Fruit fly (Drosophila melanogaster) whole organism, embryonic: Measurements from ENCODE around the gene CG14221.
A peak's percentile ranks its signal among the peaks of the same experiment; 100 is the strongest.

ENCODE experiments used
- Ada2b ChIP-seq: fragments of 200-800 bp; sonication (Bioruptor generic); IDR thresholded peaks from 2 replicates; pipeline ENCODE4 v1.3.6; 2022; ENCODE audit warnings: missing biosample characterization, missing genetic modification characterization
- Bdp1 ChIP-seq: fragments of 200-800 bp; sonication (Bioruptor generic); optimal IDR thresholded peaks from 3 replicates; lab custom pipeline; 2016; ENCODE audit warnings: missing biosample characterization, missing genetic modification characterization
- Bgb ChIP-seq: fragments of 200-800 bp; sonication (Bioruptor generic); IDR thresholded peaks from 2 replicates; pipeline ENCODE4 v1.3.6; 2022; ENCODE audit warnings: missing biosample characterization, missing genetic modification characterization; ENCODE audit not compliant: partially characterized antibody
- BtbVII ChIP-seq: fragments of 200-800 bp; sonication (Bioruptor generic); optimal IDR thresholded peaks from 3 replicates; lab custom pipeline; 2017; ENCODE audit warnings: missing biosample characterization, mild to moderate bottlenecking, missing genetic modification characterization
- CG11504 ChIP-seq: fragments of 200-800 bp; sonication (Bioruptor generic); optimal IDR thresholded peaks from 3 replicates; lab custom pipeline; 2019; ENCODE audit warnings: missing biosample characterization, mild to moderate bottlenecking, missing genetic modification characterization, moderate library complexity
- CG12391 ChIP-seq: fragments of 200-800 bp; sonication (Bioruptor generic); optimal IDR thresholded peaks from 3 replicates; lab custom pipeline; 2018; ENCODE audit warnings: missing biosample characterization, mild to moderate bottlenecking, missing genetic modification characterization, moderate library complexity
- CG12659 ChIP-seq: fragments of 200-800 bp; sonication (Bioruptor generic); optimal IDR thresholded peaks from 3 replicates; lab custom pipeline; 2017; ENCODE audit warnings: mild to moderate bottlenecking, missing biosample characterization, missing genetic modification reagents, missing genetic modification characterization
- CG12942 ChIP-seq: fragments of 200-800 bp; sonication (Bioruptor generic); optimal IDR thresholded peaks from 3 replicates; lab custom pipeline; 2016; ENCODE audit warnings: missing biosample characterization, missing genetic modification characterization
- CG14441 ChIP-seq: fragments of 200-800 bp; sonication (Bioruptor generic); IDR thresholded peaks from 2 replicates; pipeline ENCODE4 v1.3.6; 2022; ENCODE audit warnings: missing biosample characterization, missing genetic modification characterization
- CG16779 ChIP-seq: fragments of 200-800 bp; sonication (Bioruptor generic); IDR thresholded peaks from 2 replicates; pipeline ENCODE4 v1.3.6; 2022; ENCODE audit warnings: missing biosample characterization, missing genetic modification characterization
- CG17568 ChIP-seq: fragments of 200-800 bp; sonication (Bioruptor generic); optimal IDR thresholded peaks from 2 replicates; lab custom pipeline; 2018; ENCODE audit warnings: missing biosample characterization, mild to moderate bottlenecking, missing genetic modification characterization, moderate library complexity
- CG3163 ChIP-seq: fragments of 200-800 bp; sonication (Bioruptor generic); optimal IDR thresholded peaks from 3 replicates; lab custom pipeline; 2016; ENCODE audit warnings: missing biosample characterization, missing genetic modification characterization
- CG4328 ChIP-seq: fragments of 200-800 bp; sonication (Bioruptor generic); optimal IDR thresholded peaks from 3 replicates; lab custom pipeline; 2017; ENCODE audit warnings: missing biosample characterization, missing genetic modification reagents, missing genetic modification characterization
- CG4404 ChIP-seq: fragments of 200-800 bp; sonication (Bioruptor generic); IDR thresholded peaks from 2 replicates; pipeline ENCODE4 v1.3.6; 2022; ENCODE audit warnings: missing biosample characterization, missing genetic modification characterization
- CG6765 ChIP-seq: fragments of 200-800 bp; sonication (Bioruptor generic); optimal IDR thresholded peaks from 3 replicates; lab custom pipeline; 2017; ENCODE audit warnings: missing biosample characterization, mild to moderate bottlenecking, missing genetic modification characterization
- CG6854 ChIP-seq: fragments of 200-800 bp; sonication (Bioruptor generic); optimal IDR thresholded peaks from 3 replicates; lab custom pipeline; 2017; ENCODE audit warnings: missing biosample characterization, mild to moderate bottlenecking, missing genetic modification characterization
- CG7928 ChIP-seq: fragments of 200-800 bp; sonication (Bioruptor generic); optimal IDR thresholded peaks from 2 replicates; lab custom pipeline; 2017; ENCODE audit warnings: missing biosample characterization, mild to moderate bottlenecking, missing genetic modification characterization
- CkIIα-i1 ChIP-seq: fragments of 200-800 bp; sonication (Bioruptor generic); IDR thresholded peaks from 2 replicates; pipeline ENCODE4 v1.3.6; 2022; ENCODE audit warnings: missing biosample characterization, missing genetic modification characterization
- Dp ChIP-seq: fragments of 200-800 bp; sonication (Bioruptor generic); optimal IDR thresholded peaks from 2 replicates; lab custom pipeline; 2018; ENCODE audit warnings: missing biosample characterization, mild to moderate bottlenecking, missing genetic modification characterization, moderate library complexity
- Ets97D ChIP-seq: fragments of 200-800 bp; sonication (Bioruptor generic); optimal IDR thresholded peaks from 3 replicates; lab custom pipeline; 2016; ENCODE audit warnings: missing biosample characterization, missing genetic modification characterization
- MBD-R2 ChIP-seq: fragments of 200-800 bp; sonication (Bioruptor generic); IDR thresholded peaks from 2 replicates; pipeline ENCODE4 v1.3.6; 2022; ENCODE audit warnings: missing biosample characterization, missing genetic modification characterization
- Side ChIP-seq: fragments of 200-800 bp; sonication (Bioruptor generic); optimal IDR thresholded peaks from 2 replicates; lab custom pipeline; 2016; ENCODE audit warnings: missing biosample characterization, missing genetic modification characterization
- Usf ChIP-seq: fragments of 200-800 bp; sonication (Bioruptor generic); optimal IDR thresholded peaks from 2 replicates; lab custom pipeline; 2017; ENCODE audit warnings: missing genotype, missing biosample characterization, missing genetic modification characterization
- ara ChIP-seq: fragments of 200-800 bp; sonication (Bioruptor generic); IDR thresholded peaks from 2 replicates; pipeline ENCODE4 v1.3.6; 2022; ENCODE audit warnings: missing biosample characterization, missing genetic modification characterization
- ato ChIP-seq: fragments of 200-800 bp; sonication (Bioruptor generic); IDR thresholded peaks from 2 replicates; pipeline ENCODE4 v1.3.6; 2022; ENCODE audit warnings: missing biosample characterization, missing genetic modification characterization; ENCODE audit not compliant: partially characterized antibody
- bab2 ChIP-seq: fragments of 200-800 bp; sonication (Bioruptor generic); optimal IDR thresholded peaks from 2 replicates; lab custom pipeline; 2016; ENCODE audit warnings: missing biosample characterization, missing genetic modification characterization
- bigmax ChIP-seq: fragments of 200-800 bp; sonication (Bioruptor generic); optimal IDR thresholded peaks from 2 replicates; lab custom pipeline; 2018; ENCODE audit warnings: missing biosample characterization, mild to moderate bottlenecking, missing genetic modification characterization
- bsh ChIP-seq, 2 experiments: fragments of 200-800 bp; sonication (Bioruptor generic); optimal IDR thresholded peaks; 2 replicates each; lab custom pipeline; 2017 to 2018; ENCODE audit warnings: mild to moderate bottlenecking in 2 of 2, missing biosample characterization in 2 of 2, missing genetic modification characterization in 2 of 2, moderate library complexity in 1 of 2
- cas ChIP-seq: fragments of 200-800 bp; sonication (Bioruptor generic); IDR thresholded peaks from 2 replicates; pipeline ENCODE4 v1.3.6; 2022; ENCODE audit warnings: missing biosample characterization, missing genetic modification characterization
- da ChIP-seq: fragments of 200-800 bp; sonication (Bioruptor generic); optimal IDR thresholded peaks from 2 replicates; lab custom pipeline; 2016; ENCODE audit warnings: missing biosample characterization, missing genetic modification characterization
- dan ChIP-seq: fragments of 200-800 bp; sonication (Bioruptor generic); IDR thresholded peaks from 2 replicates; pipeline ENCODE4 v1.3.6; 2022; ENCODE audit warnings: missing biosample characterization, missing genetic modification characterization
- dati ChIP-seq: fragments of 200-800 bp; sonication (Bioruptor generic); IDR thresholded peaks from 2 replicates; pipeline ENCODE4 v1.3.6; 2022; ENCODE audit warnings: missing biosample characterization, missing genetic modification characterization
- ems ChIP-seq: fragments of 200-800 bp; sonication (Bioruptor generic); optimal IDR thresholded peaks from 3 replicates; lab custom pipeline; 2016; ENCODE audit warnings: missing biosample characterization, missing genetic modification characterization
- fu2 ChIP-seq: fragments of 200-800 bp; sonication (Bioruptor generic); optimal IDR thresholded peaks from 2 replicates; lab custom pipeline; 2016; ENCODE audit warnings: missing biosample characterization, missing genetic modification characterization
- gem ChIP-seq: fragments of 200-800 bp; sonication (Bioruptor generic); optimal IDR thresholded peaks from 2 replicates; lab custom pipeline; 2019; ENCODE audit warnings: missing biosample characterization, mild to moderate bottlenecking, missing genetic modification characterization, moderate library complexity
- grau ChIP-seq: fragments of 200-800 bp; optimal IDR thresholded peaks from 3 replicates; lab custom pipeline; 2019; ENCODE audit warnings: missing biosample characterization, mild to moderate bottlenecking, missing genetic modification characterization, moderate library complexity
- hth ChIP-seq: fragments of >200 bp; optimal IDR thresholded peaks from 2 replicates; lab custom pipeline; 2017; ENCODE audit warnings: inconsistent platforms
- kay ChIP-seq: fragments of 200-800 bp; sonication (Bioruptor generic); optimal IDR thresholded peaks from 2 replicates; lab custom pipeline; 2016; ENCODE audit warnings: missing biosample characterization, missing genetic modification characterization
- klu ChIP-seq: fragments of 200-800 bp; sonication (Bioruptor generic); IDR thresholded peaks from 2 replicates; pipeline ENCODE4 v1.3.6; 2022; ENCODE audit warnings: missing biosample characterization, missing genetic modification characterization
- luna ChIP-seq: fragments of 200-800 bp; sonication (Bioruptor generic); optimal IDR thresholded peaks from 2 replicates; lab custom pipeline; 2016; ENCODE audit warnings: missing biosample characterization, missing genetic modification characterization
- odd ChIP-seq: fragments of 200-800 bp; sonication (Bioruptor generic); optimal IDR thresholded peaks from 2 replicates; lab custom pipeline; 2017; ENCODE audit warnings: missing biosample characterization, mild to moderate bottlenecking, missing genetic modification characterization
- pita ChIP-seq: fragments of 200-800 bp; sonication (Bioruptor generic); optimal IDR thresholded peaks from 2 replicates; lab custom pipeline; 2017; ENCODE audit warnings: missing biosample characterization, mild to moderate bottlenecking, missing genetic modification characterization
- pnt ChIP-seq: fragments of 200-800 bp; sonication (Bioruptor generic); optimal IDR thresholded peaks from 3 replicates; lab custom pipeline; 2016; ENCODE audit warnings: missing biosample characterization, missing genetic modification characterization
- slbo ChIP-seq: fragments of 200-800 bp; sonication (Bioruptor generic); IDR thresholded peaks from 2 replicates; pipeline ENCODE4 v1.3.6; 2022; ENCODE audit warnings: missing biosample characterization, missing genetic modification characterization
- sna ChIP-seq: fragments of 200-800 bp; sonication (Bioruptor generic); IDR thresholded peaks from 2 replicates; pipeline ENCODE4 v1.3.6; 2022; ENCODE audit warnings: missing biosample characterization, missing genetic modification characterization; ENCODE audit not compliant: partially characterized antibody
- stc ChIP-seq: fragments of 200-800 bp; sonication (Bioruptor generic); IDR thresholded peaks from 2 replicates; pipeline ENCODE4 v1.3.6; 2022; ENCODE audit warnings: missing biosample characterization, missing genetic modification characterization
- tap ChIP-seq: fragments of 200-800 bp; optimal IDR thresholded peaks from 3 replicates; lab custom pipeline; 2019; ENCODE audit warnings: missing biosample characterization, mild to moderate bottlenecking, missing genetic modification characterization, moderate library complexity
- toy ChIP-seq: fragments of 200-800 bp; sonication (Bioruptor generic); IDR thresholded peaks from 2 replicates; pipeline ENCODE4 v1.3.6; 2022; ENCODE audit warnings: missing biosample characterization, missing genetic modification characterization
- ttk ChIP-seq: fragments of 200-800 bp; sonication (Bioruptor generic); IDR thresholded peaks from 2 replicates; pipeline ENCODE4 v2.1.2; 2022; ENCODE audit warnings: missing biosample characterization, missing genetic modification characterization
- tup ChIP-seq: fragments of 200-800 bp; sonication (Bioruptor generic); optimal IDR thresholded peaks from 2 replicates; lab custom pipeline; 2016; ENCODE audit warnings: missing biosample characterization, mild to moderate bottlenecking, missing genetic modification characterization, moderate library complexity
- zen ChIP-seq: fragments of 200-800 bp; sonication (Bioruptor generic); optimal IDR thresholded peaks from 3 replicates; lab custom pipeline; 2018; ENCODE audit warnings: missing biosample characterization, mild to moderate bottlenecking, missing genetic modification characterization, moderate library complexity
- zf30C ChIP-seq: fragments of 200-800 bp; sonication (Bioruptor generic); optimal IDR thresholded peaks from 3 replicates; lab custom pipeline; 2018; ENCODE audit warnings: missing biosample characterization, mild to moderate bottlenecking, missing genetic modification characterization
- zfh2 ChIP-seq: fragments of 200-800 bp; sonication (Bioruptor generic); optimal IDR thresholded peaks from 2 replicates; lab custom pipeline; 2016; ENCODE audit warnings: missing biosample characterization, missing genetic modification characterization

CG14221 gene

dm6 chrX:19601644-19602043 lies 19.4 kb downstream of the CG14221 start, which contains the start of gene CG14220 (continued):
- TF ChIP-seq slbo (GFP tag; lab: Robert Waterston, UW) (peak; percentile 36; the same call in 1 of the 2 replicates), dati (no peak), zf30C (GFP tag; lab: Kevin White, UChicago) (no peak), bsh (GFP tag; optimal IDR thresholded peaks at IDR 0.05; lab: Kevin White, UChicago) (no peak), tap (tag; lab: Kevin White, UChicago) (no peak), CG4404 (no peak), CG3163 (GFP tag; lab: Kevin White, UChicago) (no peak), CG17568 (no peak), ems (no peak), Dp (GFP tag; lab: Kevin White, UChicago) (peak; percentile 92), stc (GFP tag; lab: Robert Waterston, UW) (no peak), bab2 (GFP tag; lab: Kevin White, UChicago) (no peak), ara (GFP tag; lab: Robert Waterston, UW) (no peak), da (GFP tag; lab: Kevin White, UChicago) (no peak), zfh2 (GFP tag; lab: Kevin White, UChicago) (no peak), ttk (GFP tag; lab: Robert Waterston, UW) (no peak), grau (tag; lab: Kevin White, UChicago) (peak; percentile 78), Side (no peak), pnt (GFP tag; lab: Kevin White, UChicago) (no peak), zen (tag; lab: Kevin White, UChicago) (no peak), CG12659 (peak; percentile 44), luna (no peak), CG16779 (no peak), CG12942 (no peak), cas (GFP tag; lab: Robert Waterston, UW) (no peak), ato (GFP tag; lab: Robert Waterston, UW) (peak; percentile 94), CG11504 (tag; lab: Kevin White, UChicago) (peak; percentile 10), Ets97D (GFP tag; lab: Kevin White, UChicago) (peak; percentile 90), CG14441 (GFP tag; lab: Robert Waterston, UW) (no peak), odd (no peak), klu (no peak), dan (GFP tag; lab: Robert Waterston, UW) (no peak), pita (no peak), Bdp1 (GFP tag; lab: Kevin White, UChicago) (no peak), bigmax (GFP tag; lab: Kevin White, UChicago) (no peak), kay (GFP tag; lab: Kevin White, UChicago) (no peak), sna (GFP tag; lab: Robert Waterston, UW) (peak; percentile 85), Ada2b (GFP tag; lab: Robert Waterston, UW) (no peak), hth (no peak), CG12391 (tag; lab: Kevin White, UChicago) (peak; percentile 19), Usf (GFP tag; lab: Kevin White, UChicago) (no peak), tup (no peak), MBD-R2 (GFP tag; lab: Robert Waterston, UW) (peak; percentile 72), fu2 (GFP tag; lab: Kevin White, UChicago) (no peak), CG6765 (GFP tag; lab: Kevin White, UChicago) (no peak), gem (tag; lab: Kevin White, UChicago) (no peak), CG6854 (GFP tag; lab: Kevin White, UChicago) (no peak), CG7928 (GFP tag; lab: Kevin White, UChicago) (no peak), CG4328 (no peak), BtbVII (no peak), CkIIα-i1 (GFP tag; lab: Robert Waterston, UW) (no peak), Bgb (GFP tag; lab: Robert Waterston, UW) (peak; percentile 97), toy (GFP tag; lab: Robert Waterston, UW) (no peak)
